Fruit fly (Drosophila melanogaster): Measurements from ENCODE around the gene Syt4.

Gene Syt4

dm6 chr3R:7306539-7307192, 40.8 kb downstream of the Syt4 start:
- TF ChIP-seq CG17801 (GFP tag; optimal IDR thresholded peaks at IDR 0.05; ENCODE audit: partially characterized antibody) = no peak

dm6 chr3R:7309579-7310037, 43.7 kb downstream of the Syt4 start, which contains the start of gene rn:
Gene rn (minus strand): TSS chr3R:7309629.
- no peak for TF ChIP-seq CG17801 (GFP tag; optimal IDR thresholded peaks at IDR 0.05; ENCODE audit: partially characterized antibody)

- TF ChIP-seq CG17801 (GFP tag; optimal IDR thresholded peaks at IDR 0.05; ENCODE audit: partially characterized antibody) = no peak
These were observed 44.7 kb downstream of the Syt4 start for dm6 chr3R:7310576-7310975.

- no peak for TF ChIP-seq CG17801 (GFP tag; optimal IDR thresholded peaks at IDR 0.05; ENCODE audit: partially characterized antibody)
These were observed 47.2 kb downstream of the Syt4 start for dm6 chr3R:7313034-7313433.

- TF ChIP-seq CG17801 (GFP tag; optimal IDR thresholded peaks at IDR 0.05; ENCODE audit: partially characterized antibody) = no peak
These were observed 51.2 kb downstream of the Syt4 start, which contains the start of gene CG10029 for dm6 chr3R:7317107-7317506. Gene CG10029 (minus strand): TSS chr3R:7317207.
